Worm (Caenorhabditis elegans) whole organism, young adult: ENCODE data around the gene ppk-2.

Source experiments
- ama-1 ChIP-seq, 3 experiments: fragments of 150-350 bp in 1 of 3; sonication (generic microtip) in 2 of 3; optimal IDR thresholded peaks; 2 replicates each; lab custom pipeline; 2014 to 2018; ENCODE audit warnings: missing biosample characterization in 2 of 3, missing genetic modification characterization in 2 of 3, missing genetic modification reagents in 2 of 3
- cebp-1 ChIP-seq, 2 experiments: fragments of 200-800 bp in 1 of 2; sonication (Bioruptor generic) in 1 of 2; sonication (generic microtip) in 1 of 2; IDR thresholded peaks in 1 of 2; optimal IDR thresholded peaks in 1 of 2; 2 replicates each; pipeline versions ENCODE4 v1.3.6 to Lab custom; 2017 to 2022; ENCODE audit warnings: missing compliant biosample characterization in 2 of 2, missing genetic modification characterization in 2 of 2, mild to moderate bottlenecking in 1 of 2, missing genetic modification reagents in 1 of 2, moderate library complexity in 1 of 2

DNA sequence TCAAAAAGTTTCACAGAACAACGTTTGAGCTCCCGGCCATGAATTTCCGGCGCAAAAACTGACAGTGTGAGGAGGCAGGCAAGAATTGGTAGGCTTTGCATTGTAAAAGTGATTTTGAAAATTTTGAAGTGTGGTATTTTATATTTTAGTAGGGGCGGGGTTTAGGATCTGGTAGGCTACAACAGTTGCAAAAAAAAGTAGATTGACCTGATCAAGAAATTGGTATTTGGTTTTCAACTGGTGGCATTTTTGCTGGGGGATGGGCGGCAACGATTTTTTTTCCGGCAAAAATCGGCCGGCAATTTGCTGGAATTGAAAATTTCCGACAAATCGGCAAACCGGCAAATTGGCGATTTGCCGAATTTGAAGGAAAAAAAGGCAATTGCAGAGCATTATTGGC lies 41.2 kb upstream of the ppk-2 start, which contains the start of gene ins-16:
- TF ChIP-seq cebp-1 (GFP tag; IDR thresholded peaks at IDR 0.05; lab: Robert Waterston, UW) (no peak), cebp-1 (tag; optimal IDR thresholded peaks at IDR 0.05; lab: Kevin White, UChicago) (no peak), ama-1 (optimal IDR thresholded peaks at IDR 0.05; lab: Kevin White, UChicago) (no peak), ama-1 (GFP tag; optimal IDR thresholded peaks at IDR 0.05; lab: Kevin White, UChicago) (no peak)
